Fruit fly (Drosophila melanogaster) whole organism, wandering third instar larva: ENCODE results near the gene CG8813.
A peak's percentile ranks its signal among the peaks of the same experiment; 100 is the strongest.

Source experiments
- Abd-B ChIP-seq: fragments of >200 bp; optimal IDR thresholded peaks from 2 replicates; lab custom pipeline; 2017; ENCODE audit warnings: missing biosample characterization, missing genetic modification characterization
- CG32264 ChIP-seq: fragments of 200-800 bp; sonication (Bioruptor generic); optimal IDR thresholded peaks from 2 replicates; lab custom pipeline; 2016; ENCODE audit warnings: missing biosample characterization, missing genetic modification characterization
- CG9705 ChIP-seq: fragments of 200-800 bp; sonication (Bioruptor generic); optimal IDR thresholded peaks from 2 replicates; lab custom pipeline; 2018; ENCODE audit warnings: missing biosample characterization, mild to moderate bottlenecking, missing genetic modification characterization
- Dfd ChIP-seq: fragments of >200 bp; optimal IDR thresholded peaks from 2 replicates; lab custom pipeline; 2017; ENCODE audit warnings: missing biosample characterization, missing genetic modification characterization
- Dif ChIP-seq: fragments of 200-275, 200-300 bp; sonication (Bioruptor generic); optimal IDR thresholded peaks from 2 replicates; lab custom pipeline; 2018; ENCODE audit warnings: missing biosample characterization, missing genetic modification characterization; ENCODE audit not compliant: partially characterized antibody
- GATAd ChIP-seq: sonication (Bioruptor generic); optimal IDR thresholded peaks from 2 replicates; lab custom pipeline; 2016; ENCODE audit warnings: missing biosample characterization, missing genetic modification characterization
- HLH106 ChIP-seq: fragments of 200-800 bp; optimal IDR thresholded peaks from 3 replicates; lab custom pipeline; 2019; ENCODE audit warnings: missing biosample characterization, mild to moderate bottlenecking, missing genetic modification characterization, moderate library complexity
- Hnf4 ChIP-seq: fragments of 200-800 bp; sonication (Bioruptor generic); optimal IDR thresholded peaks from 2 replicates; lab custom pipeline; 2016; ENCODE audit warnings: missing biosample characterization, mild to moderate bottlenecking, missing genetic modification characterization
- Hr78 ChIP-seq: fragments of >200 bp; optimal IDR thresholded peaks from 2 replicates; lab custom pipeline; 2017; ENCODE audit warnings: missing biosample characterization, missing genetic modification characterization
- Hr83 ChIP-seq: fragments of 200-300 bp; sonication (Bioruptor generic); optimal IDR thresholded peaks from 2 replicates; lab custom pipeline; 2016; ENCODE audit warnings: missing biosample characterization, mild to moderate bottlenecking, missing genetic modification characterization, moderate library complexity; ENCODE audit not compliant: poor library complexity, severe bottlenecking
- Jra ChIP-seq: sonication (Bioruptor generic); optimal IDR thresholded peaks from 2 replicates; lab custom pipeline; 2016; ENCODE audit warnings: missing biosample characterization, missing genetic modification characterization
- Mio ChIP-seq: sonication (Bioruptor generic); optimal IDR thresholded peaks from 2 replicates; lab custom pipeline; 2016; ENCODE audit warnings: missing biosample characterization, missing genetic modification characterization
- Myc ChIP-seq: fragments of >200 bp; optimal IDR thresholded peaks from 2 replicates; lab custom pipeline; 2017
- N ChIP-seq: fragments of >200 bp; optimal IDR thresholded peaks from 2 replicates; lab custom pipeline; 2018; ENCODE audit warnings: missing biosample characterization, missing external identifiers, missing genetic modification characterization
- OdsH ChIP-seq: fragments of 200-800 bp; sonication (Bioruptor generic); optimal IDR thresholded peaks from 2 replicates; lab custom pipeline; 2016; ENCODE audit warnings: missing biosample characterization, mild to moderate bottlenecking, missing genetic modification characterization
- Rel ChIP-seq, 2 experiments: fragments of 200-800 bp; sonication (Bioruptor generic) in 1 of 2; optimal IDR thresholded peaks; 2 replicates in 1 of 2; 3 replicates in 1 of 2; lab custom pipeline; 2016 to 2019; ENCODE audit warnings: mild to moderate bottlenecking in 2 of 2, missing biosample characterization in 2 of 2, missing genetic modification characterization in 2 of 2, moderate library complexity in 1 of 2
- Sp1 ChIP-seq: fragments of 200-800 bp; sonication (Bioruptor generic); optimal IDR thresholded peaks from 3 replicates; lab custom pipeline; 2019; ENCODE audit warnings: missing biosample characterization, mild to moderate bottlenecking, missing genetic modification characterization, moderate library complexity
- Vsx2 ChIP-seq: fragments of 200-300, 225-300 bp; sonication (Bioruptor generic); optimal IDR thresholded peaks from 2 replicates; lab custom pipeline; 2018; ENCODE audit warnings: missing biosample characterization, missing genetic modification characterization; ENCODE audit not compliant: partially characterized antibody
- br ChIP-seq: fragments of 200-800 bp; sonication (Bioruptor generic); optimal IDR thresholded peaks from 2 replicates; lab custom pipeline; 2016; ENCODE audit warnings: missing biosample characterization, missing genetic modification characterization
- brk ChIP-seq: fragments of 200-800 bp; sonication (Bioruptor generic); optimal IDR thresholded peaks from 2 replicates; lab custom pipeline; 2016; ENCODE audit warnings: missing biosample characterization, mild to moderate bottlenecking, missing genetic modification characterization
- dl ChIP-seq, 2 experiments: fragments of 175-275, 200-275 bp in 1 of 2; fragments of 200-275 bp in 1 of 2; sonication (Bioruptor generic); optimal IDR thresholded peaks; lab custom pipeline; 2018; ENCODE audit warnings: mild to moderate bottlenecking in 2 of 2, missing biosample characterization in 2 of 2, missing genetic modification characterization in 2 of 2, moderate library complexity in 2 of 2; ENCODE audit not compliant: partially characterized antibody in 2 of 2, insufficient read depth in 1 of 2
- dmrt93B ChIP-seq: fragments of 200-800 bp; sonication (Bioruptor generic); optimal IDR thresholded peaks from 2 replicates; lab custom pipeline; 2018; ENCODE audit warnings: missing biosample characterization, mild to moderate bottlenecking, missing genetic modification characterization
- dsf ChIP-seq: sonication (Bioruptor generic); optimal IDR thresholded peaks from 2 replicates; lab custom pipeline; 2016; ENCODE audit warnings: missing biosample characterization, missing genetic modification characterization, borderline replicate concordance
- ey ChIP-seq: fragments of 200-800 bp; sonication (Bioruptor generic); optimal IDR thresholded peaks from 2 replicates; lab custom pipeline; 2016; ENCODE audit warnings: missing biosample characterization, missing genetic modification characterization
- foxo ChIP-seq, 2 experiments: fragments of 200-800 bp; sonication (Bioruptor generic); optimal IDR thresholded peaks; 2 replicates in 1 of 2; 3 replicates in 1 of 2; lab custom pipeline; 2016 to 2017; ENCODE audit warnings: missing biosample characterization in 2 of 2, missing genetic modification characterization in 2 of 2
- fru ChIP-seq: fragments of 200-800 bp; sonication (Bioruptor generic); optimal IDR thresholded peaks from 3 replicates; lab custom pipeline; 2016; ENCODE audit warnings: missing biosample characterization, mild to moderate bottlenecking, missing genetic modification characterization
- h ChIP-seq: fragments of 200-800 bp; sonication (Bioruptor generic); optimal IDR thresholded peaks from 3 replicates; lab custom pipeline; 2016; ENCODE audit warnings: missing biosample characterization, mild to moderate bottlenecking, missing genetic modification characterization
- jim ChIP-seq: fragments of 175-275, 200-325 bp; sonication (Bioruptor generic); optimal IDR thresholded peaks from 2 replicates; lab custom pipeline; 2016; ENCODE audit warnings: missing biosample characterization, mild to moderate bottlenecking, missing genetic modification characterization
- lola ChIP-seq: fragments of >200 bp; optimal IDR thresholded peaks from 2 replicates; lab custom pipeline; 2017; ENCODE audit warnings: missing biosample characterization, missing genetic modification characterization
- rgr ChIP-seq: fragments of 200-800 bp; sonication (Bioruptor generic); optimal IDR thresholded peaks from 3 replicates; lab custom pipeline; 2016; ENCODE audit warnings: missing biosample characterization, mild to moderate bottlenecking, missing genetic modification characterization
- sv ChIP-seq: fragments of 200-800 bp; sonication (Bioruptor generic); optimal IDR thresholded peaks from 3 replicates; lab custom pipeline; 2016; ENCODE audit warnings: missing biosample characterization, missing genetic modification characterization
- tai ChIP-seq: sonication (Bioruptor generic); optimal IDR thresholded peaks from 2 replicates; lab custom pipeline; 2016; ENCODE audit warnings: missing biosample characterization, missing genetic modification characterization
- usp ChIP-seq: fragments of >200 bp; optimal IDR thresholded peaks from 2 replicates; lab custom pipeline; 2017; ENCODE audit warnings: missing biosample characterization, missing genetic modification characterization
- woc ChIP-seq: sonication (Bioruptor generic); optimal IDR thresholded peaks from 2 replicates; lab custom pipeline; 2016; ENCODE audit warnings: missing biosample characterization, mild to moderate bottlenecking, missing genetic modification characterization

CG8813 gene

dm6 chr2L:2885503-2886225 is 16.2 kb downstream of the CG8813 start, which contains the start of the genes NTPase and lilli:
TSS of gene NTPase (minus strand) at chr2L:2885850.
TSS of gene lilli (plus strand) at chr2L:2885929.
- TF ChIP-seq usp (GFP tag; lab: Kevin White, UChicago) (no peak), fru (GFP tag; lab: Kevin White, UChicago) (peak; percentile 94), CG32264 (GFP tag; lab: Kevin White, UChicago) (peak; percentile 7), HLH106 (no peak), Hr83 (GFP tag; lab: Kevin White, UChicago) (peak; percentile 75), brk (GFP tag; lab: Kevin White, UChicago) (peak; percentile 11), dsf (GFP tag; lab: Kevin White, UChicago) (peak; percentile 58), Mio (GFP tag; lab: Kevin White, UChicago) (peak; percentile 7), rgr (GFP tag; lab: Kevin White, UChicago) (peak; percentile 59), Vsx2 (GFP tag; lab: Kevin White, UChicago) (no peak), Sp1 (GFP tag; lab: Kevin White, UChicago) (peak; percentile 14), tai (GFP tag; lab: Kevin White, UChicago) (no peak), N (GFP tag; lab: Kevin White, UChicago) (no peak), Myc (lab: Kevin White, UChicago) (no peak), br (peak; percentile 48), CG9705 (GFP tag; lab: Kevin White, UChicago) (no peak), GATAd (GFP tag; lab: Kevin White, UChicago) (peak; percentile 57), ey (peak; percentile 51), Rel (GFP tag; optimal IDR thresholded peaks at IDR 0.05; lab: Kevin White, UChicago) (no peak), Rel (tag; optimal IDR thresholded peaks at IDR 0.05; lab: Kevin White, UChicago) (peak; percentile 40), Abd-B (GFP tag; lab: Kevin White, UChicago) (peak; percentile 45), foxo (GFP tag; optimal IDR thresholded peaks at IDR 0.05; lab: Kevin White, UChicago) (peak; percentile 46 to 75), lola (peak; percentile 16), jim (no peak), Hr78 (GFP tag; lab: Kevin White, UChicago) (no peak), Hnf4 (peak; percentile 80), Jra (GFP tag; lab: Kevin White, UChicago) (peak; percentile 58), woc (GFP tag; lab: Kevin White, UChicago) (peak; percentile 37), dmrt93B (GFP tag; lab: Kevin White, UChicago) (peak; percentile 4), OdsH (peak; percentile 66), sv (GFP tag; lab: Kevin White, UChicago) (peak; percentile 84), h (peak; percentile 80)

- TF ChIP-seq Hr78 (GFP tag; lab: Kevin White, UChicago) (peak; percentile 37), jim (no peak), fru (GFP tag; lab: Kevin White, UChicago) (peak; percentile 17), N (GFP tag; lab: Kevin White, UChicago) (peak; percentile 90), Dfd (no peak), Myc (lab: Kevin White, UChicago) (no peak), usp (GFP tag; lab: Kevin White, UChicago) (no peak), GATAd (GFP tag; lab: Kevin White, UChicago) (no peak)
Measured at dm6 chr2L:2886226-2886569, 16.7 kb downstream of the CG8813 start.

- peak; percentile 11 for TF ChIP-seq Sp1 (GFP tag; lab: Kevin White, UChicago)
- TF ChIP-seq dl (GFP tag; optimal IDR thresholded peaks at IDR 0.05; lab: Kevin White, UChicago; ENCODE audit: insufficient read depth in 1 of 2, partially characterized antibody in 2 of 2): peak in 1 of 2 experiments; percentile 4
- TF ChIP-seq brk (GFP tag; lab: Kevin White, UChicago): no peak
- peak; percentile 41 for TF ChIP-seq Dfd
- TF ChIP-seq Dif (GFP tag; lab: Kevin White, UChicago): peak; percentile 34
- no peak for TF ChIP-seq tai (GFP tag; lab: Kevin White, UChicago)
- peak; percentile 92 for TF ChIP-seq fru (GFP tag; lab: Kevin White, UChicago)
- TF ChIP-seq foxo (GFP tag; optimal IDR thresholded peaks at IDR 0.05; lab: Kevin White, UChicago): peak in 1 of 2 experiments; percentile 32
Measured at dm6 chr2L:2886613-2887537, 17.4 kb downstream of the CG8813 start.
